Worm (Caenorhabditis elegans): ENCODE results near the gene vps-50.
A peak's percentile ranks its signal among the peaks of the same experiment; 100 is the strongest.

Gene vps-50

ce11 chrIII:10825088-10825487, 43.9 kb upstream of the vps-50 start:
- no peak for TF ChIP-seq nhr-28 (tag; optimal IDR thresholded peaks at IDR 0.05)
- TF ChIP-seq blmp-1 (tag; optimal IDR thresholded peaks at IDR 0.05): no peak
- no peak for TF ChIP-seq bed-3 (GFP tag; optimal IDR thresholded peaks at IDR 0.05)
- TF ChIP-seq nhr-2 (tag; optimal IDR thresholded peaks at IDR 0.05): no peak
- no peak for TF ChIP-seq pha-4 (tag; optimal IDR thresholded peaks at IDR 0.05)
- TF ChIP-seq unc-120 (tag; optimal IDR thresholded peaks at IDR 0.05; ENCODE audit: poor library complexity, severe bottlenecking): no peak
- TF ChIP-seq elt-1 (tag; optimal IDR thresholded peaks at IDR 0.05; ENCODE audit: borderline replicate concordance, insufficient read depth): no peak
- TF ChIP-seq tbx-8 (GFP tag; optimal IDR thresholded peaks at IDR 0.05): no peak
- no peak for TF ChIP-seq drap-1 (GFP tag; optimal IDR thresholded peaks at IDR 0.05)
- TF ChIP-seq lin-13 (tag; optimal IDR thresholded peaks at IDR 0.05): no peak
- TF ChIP-seq sptf-1 (tag; optimal IDR thresholded peaks at IDR 0.05): no peak
- TF ChIP-seq mep-1 (tag; optimal IDR thresholded peaks at IDR 0.05): no peak

DNA sequence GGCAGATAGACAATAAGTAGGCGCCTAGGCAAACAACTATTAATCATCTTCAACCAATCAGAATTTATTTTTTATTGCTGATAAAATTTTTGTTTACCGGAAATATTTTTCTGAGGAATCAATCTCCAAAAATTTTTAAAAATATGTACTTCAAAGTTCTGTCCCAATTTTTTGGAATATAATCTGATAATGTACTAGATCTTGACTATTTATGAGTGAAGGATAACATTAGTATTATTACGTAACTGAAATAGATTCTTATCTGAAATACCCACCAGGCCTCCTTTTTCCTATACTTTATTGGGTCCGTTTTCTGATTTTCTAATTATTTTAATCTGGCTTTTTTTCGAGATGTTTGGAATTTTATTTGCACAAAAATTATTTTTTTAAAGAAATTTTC, 37.5 kb upstream of the vps-50 start:
- TF ChIP-seq ztf-11 (tag; optimal IDR thresholded peaks at IDR 0.05) (no peak), pha-4 (tag; optimal IDR thresholded peaks at IDR 0.05) (no peak), zip-8 (tag; optimal IDR thresholded peaks at IDR 0.05) (peak; percentile 6), elt-1 (tag; optimal IDR thresholded peaks at IDR 0.05; ENCODE audit: borderline replicate concordance, insufficient read depth) (peak; percentile 59), lsy-2 (tag; optimal IDR thresholded peaks at IDR 0.05) (no peak)

- TF ChIP-seq unc-39 (tag; optimal IDR thresholded peaks at IDR 0.05): no peak
These were observed 36.4 kb upstream of the vps-50 start, which contains the start of gene sbsp-1 for ce11 chrIII:10832636-10833035. sbsp-1 (plus strand) TSS chrIII:10832936.

- TF ChIP-seq nhr-237 (tag; optimal IDR thresholded peaks at IDR 0.05) (peak; percentile 8), ham-2 (GFP tag; optimal IDR thresholded peaks at IDR 0.05) (no peak), mep-1 (tag; optimal IDR thresholded peaks at IDR 0.05) (peak; percentile 47), elt-1 (tag; optimal IDR thresholded peaks at IDR 0.05; ENCODE audit: borderline replicate concordance, insufficient read depth) (no peak), lsy-2 (tag; optimal IDR thresholded peaks at IDR 0.05) (peak; percentile 54), unc-62 (GFP tag; optimal IDR thresholded peaks at IDR 0.05) (no peak), sptf-1 (tag; optimal IDR thresholded peaks at IDR 0.05) (peak; percentile 40), tbx-8 (GFP tag; optimal IDR thresholded peaks at IDR 0.05) (no peak), pha-4 (tag; optimal IDR thresholded peaks at IDR 0.05) (peak; percentile 52), lin-13 (tag; optimal IDR thresholded peaks at IDR 0.05) (peak; percentile 80), ces-1 (GFP tag; optimal IDR thresholded peaks at IDR 0.05) (peak; percentile 56), M03D4.4 (tag; optimal IDR thresholded peaks at IDR 0.05) (no peak)
These were observed 24.1 kb upstream of the vps-50 start, which contains the start of gene pde-12 for ce11 chrIII:10844873-10845272. pde-12 (minus strand) TSS chrIII:10845020.

DNA sequence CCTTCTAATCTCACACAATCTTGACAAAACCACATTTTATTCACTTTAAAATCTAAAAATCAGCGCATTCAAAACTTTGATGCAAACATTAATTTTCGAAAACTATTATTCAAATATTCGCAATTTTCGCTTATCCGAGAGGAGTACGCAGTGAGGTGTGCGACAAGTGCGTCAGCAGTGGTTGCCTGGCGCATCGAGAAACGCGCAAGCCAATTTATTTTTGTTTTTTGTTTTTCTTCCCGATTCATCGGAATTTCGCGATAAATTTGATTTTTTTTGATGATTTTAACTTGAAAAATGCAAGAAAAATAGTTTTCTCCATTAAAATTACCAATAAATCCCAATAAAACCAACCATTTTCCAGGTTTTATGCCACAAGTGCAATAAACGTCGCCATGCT, 20.1 kb upstream of the vps-50 start, which contains the start of the genes fbxb-85 and hex-3:
Gene fbxb-85, minus strand, starts transcription at position 106 of the 400 bp plus-strand sequence.
Gene hex-3, plus strand, starts transcription at position 365 of the 400 bp plus-strand sequence.
- TF ChIP-seq lin-13 (tag; optimal IDR thresholded peaks at IDR 0.05): peak; percentile 80
- peak; percentile 90 for TF ChIP-seq ces-1 (GFP tag; optimal IDR thresholded peaks at IDR 0.05)
- TF ChIP-seq zip-8 (tag; optimal IDR thresholded peaks at IDR 0.05): no peak
- no peak for TF ChIP-seq nhr-76 (tag; optimal IDR thresholded peaks at IDR 0.05)
- peak; percentile 2 for TF ChIP-seq elt-3 (tag; optimal IDR thresholded peaks at IDR 0.05)
- peak; percentile 31 for TF ChIP-seq blmp-1 (tag; optimal IDR thresholded peaks at IDR 0.05)
- peak; percentile 46 for TF ChIP-seq bed-3 (GFP tag; optimal IDR thresholded peaks at IDR 0.05)
- no peak for TF ChIP-seq unc-39 (tag; optimal IDR thresholded peaks at IDR 0.05)
- TF ChIP-seq lin-32 (GFP tag; optimal IDR thresholded peaks at IDR 0.05): peak; percentile 64
- TF ChIP-seq M03D4.4 (tag; optimal IDR thresholded peaks at IDR 0.05): peak; percentile 87
- no peak for TF ChIP-seq nhr-28 (tag; optimal IDR thresholded peaks at IDR 0.05)
- TF ChIP-seq tbx-8 (GFP tag; optimal IDR thresholded peaks at IDR 0.05): peak; percentile 44
- TF ChIP-seq mep-1 (tag; optimal IDR thresholded peaks at IDR 0.05): peak; percentile 97
- no peak for TF ChIP-seq ceh-83 (GFP tag; optimal IDR thresholded peaks at IDR 0.05)
- TF ChIP-seq ceh-43 (GFP tag; optimal IDR thresholded peaks at IDR 0.05): peak; percentile 69
- TF ChIP-seq elt-1 (tag; optimal IDR thresholded peaks at IDR 0.05; ENCODE audit: borderline replicate concordance, insufficient read depth): peak; percentile 1
- peak; percentile 88 for TF ChIP-seq pha-4 (tag; optimal IDR thresholded peaks at IDR 0.05)
- peak; percentile 2 for TF ChIP-seq unc-62 (GFP tag; optimal IDR thresholded peaks at IDR 0.05)
- peak; percentile 60 for TF ChIP-seq sem-2 (GFP tag; optimal IDR thresholded peaks at IDR 0.05)
- peak; percentile 17 for TF ChIP-seq nhr-2 (tag; optimal IDR thresholded peaks at IDR 0.05)
- TF ChIP-seq mab-5 (tag; optimal IDR thresholded peaks at IDR 0.05): no peak
- peak; percentile 83 for TF ChIP-seq nhr-237 (tag; optimal IDR thresholded peaks at IDR 0.05)
- no peak for TF ChIP-seq nhr-12 (tag; optimal IDR thresholded peaks at IDR 0.05)
- peak; percentile 78 for TF ChIP-seq drap-1 (GFP tag; optimal IDR thresholded peaks at IDR 0.05)
- peak; percentile 47 for TF ChIP-seq flh-1 (GFP tag; optimal IDR thresholded peaks at IDR 0.05)
- TF ChIP-seq ham-2 (GFP tag; optimal IDR thresholded peaks at IDR 0.05): peak; percentile 51
- peak; percentile 45 for TF ChIP-seq ztf-11 (tag; optimal IDR thresholded peaks at IDR 0.05)
- TF ChIP-seq lsy-2 (tag; optimal IDR thresholded peaks at IDR 0.05): peak; percentile 83
- peak; percentile 85 for TF ChIP-seq mls-2 (tag; optimal IDR thresholded peaks at IDR 0.05)
- TF ChIP-seq ceh-39 (tag; optimal IDR thresholded peaks at IDR 0.05): peak; percentile 57
- peak; percentile 19 for TF ChIP-seq hlh-1 (tag; optimal IDR thresholded peaks at IDR 0.05)
- TF ChIP-seq sptf-1 (tag; optimal IDR thresholded peaks at IDR 0.05): peak; percentile 92
- peak; percentile 74 for TF ChIP-seq cnd-1 (tag; optimal IDR thresholded peaks at IDR 0.05)
- TF ChIP-seq unc-120 (tag; optimal IDR thresholded peaks at IDR 0.05; ENCODE audit: poor library complexity, severe bottlenecking): peak; percentile 59
- TF ChIP-seq snpc-4 (tag; optimal IDR thresholded peaks at IDR 0.05): no peak

Measured in whole organism, mixed stage, embryonic.